Worm (Caenorhabditis elegans): Measurements from ENCODE around the gene eak-4.

- TF ChIP-seq him-1 (tag; optimal IDR thresholded peaks at IDR 0.05) (no peak), W03F9.2 (tag; optimal IDR thresholded peaks at IDR 0.05) (no peak), dao-5 (tag; optimal IDR thresholded peaks at IDR 0.05) (no peak)
Observed at ce11 chrIV:12531047-12531446, 5.7 kb upstream of the eak-4 start, which contains the start of gene F53B2.5.

Data from whole organism, L4/young adult.